Worm (Caenorhabditis elegans): ENCODE results near the gene Y41D4A.1.

Y41D4A.1 gene

DNA sequence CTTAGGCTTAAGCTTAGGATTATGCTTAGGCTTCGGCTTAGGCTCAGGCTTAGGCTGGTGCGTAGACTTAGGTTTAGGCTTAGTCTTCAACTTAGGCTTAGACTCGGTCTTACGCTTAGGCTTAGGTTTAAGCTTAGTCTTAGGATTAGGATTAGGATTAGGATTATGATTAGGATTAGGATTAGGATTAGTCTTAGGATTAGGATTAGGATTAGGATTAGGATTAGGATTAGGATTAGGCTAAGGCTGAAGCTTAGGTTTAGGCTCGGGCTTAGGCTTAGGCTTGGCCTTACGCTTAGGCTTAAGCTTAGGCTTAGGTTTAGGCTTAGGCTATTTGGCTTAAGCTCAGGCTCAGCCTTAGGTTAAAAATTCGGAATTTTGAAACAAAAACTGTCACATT is 13.2 kb downstream of the Y41D4A.1 start:
- no peak for TF ChIP-seq ceh-16 (tag; optimal IDR thresholded peaks at IDR 0.05)
- TF ChIP-seq R02D3.7 (tag; optimal IDR thresholded peaks at IDR 0.05) = no peak

DNA sequence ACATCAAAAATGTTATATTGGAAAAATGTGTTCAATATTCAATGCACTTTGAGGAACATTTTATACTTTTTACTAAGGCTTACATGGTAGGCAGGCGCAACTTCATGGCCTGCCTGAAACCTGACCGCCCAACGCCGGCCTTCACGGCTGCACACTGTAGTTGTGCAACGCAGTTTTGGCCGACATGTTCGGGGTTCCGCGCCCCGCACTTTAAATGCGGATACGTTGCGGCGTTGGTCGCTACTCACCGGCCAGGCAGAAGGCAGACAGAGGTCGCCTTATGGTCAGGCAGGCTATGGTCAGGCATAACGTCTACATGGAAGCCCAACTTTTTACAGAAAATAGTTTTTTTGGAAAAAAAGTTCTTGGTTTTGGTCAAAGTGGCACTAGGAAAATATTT is 18.7 kb downstream of the Y41D4A.1 start:
- TF ChIP-seq mdl-1 (tag; optimal IDR thresholded peaks at IDR 0.05) = no peak
- no peak for TF ChIP-seq aly-2 (tag; optimal IDR thresholded peaks at IDR 0.05)
- TF ChIP-seq sem-4 (tag; optimal IDR thresholded peaks at IDR 0.05) = no peak
- no peak for TF ChIP-seq skn-1 (tag; optimal IDR thresholded peaks at IDR 0.05)
- TF ChIP-seq elt-3 (tag; optimal IDR thresholded peaks at IDR 0.05) = no peak
- no peak for TF ChIP-seq gmeb-1 (tag; optimal IDR thresholded peaks at IDR 0.05)
- no peak for TF ChIP-seq peb-1 (tag; optimal IDR thresholded peaks at IDR 0.05)
- TF ChIP-seq F13H6.1 (tag; optimal IDR thresholded peaks at IDR 0.05) = no peak
- no peak for TF ChIP-seq dmd-4 (tag; optimal IDR thresholded peaks at IDR 0.05)

DNA sequence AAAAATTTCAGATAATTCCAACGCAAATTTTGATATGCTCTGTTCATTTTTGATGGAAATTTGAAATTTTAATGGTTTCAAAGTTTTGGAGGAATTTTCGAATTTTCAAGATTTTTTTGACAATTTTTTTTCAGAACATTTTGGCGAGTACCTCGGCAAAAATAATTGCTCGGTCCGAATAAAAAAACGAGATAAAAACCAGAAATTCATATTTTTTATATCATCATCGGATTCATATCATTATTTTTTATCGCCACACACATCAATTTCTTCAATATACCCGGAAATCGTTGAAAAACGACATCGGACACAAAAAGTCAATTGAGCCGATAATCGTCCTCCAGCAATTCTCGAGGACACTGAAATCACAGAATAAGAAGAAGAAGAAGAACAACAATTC is 19.8 kb downstream of the Y41D4A.1 start:
- TF ChIP-seq gmeb-1 (tag; optimal IDR thresholded peaks at IDR 0.05) (no peak), sma-3 (GFP tag; optimal IDR thresholded peaks at IDR 0.05) (no peak), ZK546.5 (tag; optimal IDR thresholded peaks at IDR 0.05) (no peak), ceh-82 (tag; optimal IDR thresholded peaks at IDR 0.05) (no peak), unc-39 (tag; optimal IDR thresholded peaks at IDR 0.05) (no peak), nhr-77 (tag; optimal IDR thresholded peaks at IDR 0.05) (no peak), egl-27 (tag; optimal IDR thresholded peaks at IDR 0.05) (no peak), crh-2 (tag; optimal IDR thresholded peaks at IDR 0.05) (no peak), C34F6.9 (tag; optimal IDR thresholded peaks at IDR 0.05) (no peak), ztf-1 (GFP tag; conservative IDR thresholded peaks at IDR 0.05) (no peak), F13H6.1 (tag; optimal IDR thresholded peaks at IDR 0.05) (no peak), nhr-11 (tag; optimal IDR thresholded peaks at IDR 0.05) (no peak), aly-2 (tag; optimal IDR thresholded peaks at IDR 0.05) (no peak), ceh-16 (tag; optimal IDR thresholded peaks at IDR 0.05) (no peak)

DNA sequence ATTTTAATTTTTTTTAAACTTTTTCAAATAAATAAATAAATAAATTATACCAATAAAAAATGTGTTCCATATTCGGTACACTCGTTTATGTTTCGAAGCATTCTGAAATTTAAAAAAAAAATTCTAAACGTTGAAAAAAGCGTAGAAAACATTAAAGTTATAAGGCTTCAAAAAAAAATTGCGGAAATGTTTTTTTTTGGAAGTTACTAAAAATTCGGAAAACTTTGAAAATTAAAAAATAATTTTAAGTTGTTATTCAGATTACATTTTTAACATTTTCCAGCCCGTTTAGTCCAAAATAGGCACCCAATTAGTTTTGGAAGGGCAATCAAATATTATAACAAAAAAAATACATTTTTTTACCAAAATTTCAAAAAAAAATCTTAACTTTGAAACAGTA is 31.9 kb downstream of the Y41D4A.1 start, which contains the start of gene Y38C1BA.1:
TSS of gene Y38C1BA.1 (minus strand) at position 101 of the 400 bp plus-strand sequence.
- TF ChIP-seq sma-9 (GFP tag; optimal IDR thresholded peaks at IDR 0.05) = no peak
- no peak for TF ChIP-seq sma-9 (tag; optimal IDR thresholded peaks at IDR 0.05)
- TF ChIP-seq C34F6.9 (tag; optimal IDR thresholded peaks at IDR 0.05) = no peak
- no peak for TF ChIP-seq F13H6.1 (tag; optimal IDR thresholded peaks at IDR 0.05)
- TF ChIP-seq sma-3 (GFP tag; optimal IDR thresholded peaks at IDR 0.05) = no peak
- TF ChIP-seq gmeb-1 (tag; optimal IDR thresholded peaks at IDR 0.05) = no peak
- no peak for TF ChIP-seq nhr-129 (tag; optimal IDR thresholded peaks at IDR 0.05)
- no peak for TF ChIP-seq lsy-2 (tag; optimal IDR thresholded peaks at IDR 0.05)
- TF ChIP-seq egl-27 (tag; optimal IDR thresholded peaks at IDR 0.05) = no peak
- TF ChIP-seq nhr-237 (tag; optimal IDR thresholded peaks at IDR 0.05) = no peak
- no peak for TF ChIP-seq crh-2 (tag; optimal IDR thresholded peaks at IDR 0.05)
- no peak for TF ChIP-seq unc-39 (tag; optimal IDR thresholded peaks at IDR 0.05)
- TF ChIP-seq snpc-4 (tag; optimal IDR thresholded peaks at IDR 0.05) = no peak
- no peak for TF ChIP-seq elt-1 (tag; optimal IDR thresholded peaks at IDR 0.05)

DNA sequence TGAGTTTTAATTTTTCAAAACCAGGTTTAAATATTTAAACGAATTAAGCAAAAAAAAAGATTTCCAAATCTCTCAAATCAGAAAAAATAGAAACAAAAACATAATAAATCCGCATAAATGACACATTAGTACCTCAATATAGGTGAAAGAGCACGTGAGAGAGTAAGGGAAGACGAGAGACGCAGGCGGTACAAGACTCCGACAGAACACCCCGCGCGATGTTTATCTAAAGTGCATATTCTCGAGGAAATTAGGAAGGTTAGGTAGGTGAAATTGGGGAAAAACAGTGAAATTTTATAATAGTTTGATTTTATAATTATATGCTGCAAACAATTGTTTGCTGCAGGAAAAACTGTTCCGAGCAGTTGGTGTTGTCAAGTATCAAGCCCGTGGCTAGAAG is 32.7 kb downstream of the Y41D4A.1 start:
- TF ChIP-seq C34F6.9 (tag; optimal IDR thresholded peaks at IDR 0.05) (peak; percentile 27), nhr-12 (tag; optimal IDR thresholded peaks at IDR 0.05) (no peak), Y55F3AM.14 (GFP tag; optimal IDR thresholded peaks at IDR 0.05) (no peak), unc-55 (GFP tag; optimal IDR thresholded peaks at IDR 0.05) (peak; percentile 50), crh-2 (tag; optimal IDR thresholded peaks at IDR 0.05) (peak; percentile 15), sma-3 (GFP tag; optimal IDR thresholded peaks at IDR 0.05) (no peak), dmd-4 (tag; optimal IDR thresholded peaks at IDR 0.05) (no peak), sma-9 (GFP tag; optimal IDR thresholded peaks at IDR 0.05) (no peak), sma-9 (tag; optimal IDR thresholded peaks at IDR 0.05) (no peak), lsy-2 (tag; optimal IDR thresholded peaks at IDR 0.05) (peak in 1 of 2 experiments; percentile 62), nhr-129 (tag; optimal IDR thresholded peaks at IDR 0.05) (no peak), ztf-1 (GFP tag; conservative IDR thresholded peaks at IDR 0.05) (no peak), lin-13 (GFP tag; optimal IDR thresholded peaks at IDR 0.05) (peak; percentile 49), snpc-4 (tag; optimal IDR thresholded peaks at IDR 0.05) (no peak), unc-39 (tag; optimal IDR thresholded peaks at IDR 0.05) (no peak), ztf-4 (tag; optimal IDR thresholded peaks at IDR 0.05) (no peak)

DNA sequence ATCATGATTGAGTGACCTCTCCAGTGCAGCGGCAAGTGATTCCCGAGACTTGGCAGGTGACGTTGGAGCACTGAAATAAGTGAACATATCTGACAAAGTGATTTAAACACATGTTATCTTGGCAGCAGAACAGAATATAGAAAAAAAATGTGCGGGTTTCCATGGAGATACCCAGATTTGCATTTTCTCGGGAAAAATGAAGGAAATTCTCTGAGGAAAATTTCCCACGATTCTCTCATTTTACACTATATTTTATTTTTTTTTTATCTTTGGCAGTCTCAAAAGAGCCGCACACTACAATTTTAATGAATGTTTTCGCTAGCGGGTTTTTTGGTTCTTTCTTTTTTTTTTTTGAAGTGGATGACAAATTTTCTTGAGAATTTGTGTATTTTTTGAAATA is 41.9 kb downstream of the Y41D4A.1 start:
- TF ChIP-seq fos-1 (tag; optimal IDR thresholded peaks at IDR 0.05) (no peak), alr-1 (tag; optimal IDR thresholded peaks at IDR 0.05) (no peak), nhr-21 (tag; optimal IDR thresholded peaks at IDR 0.05) (no peak), nhr-11 (tag; optimal IDR thresholded peaks at IDR 0.05) (no peak), blmp-1 (tag; optimal IDR thresholded peaks at IDR 0.05; ENCODE audit: insufficient read depth) (no peak), F13H6.1 (tag; optimal IDR thresholded peaks at IDR 0.05) (no peak), nhr-23 (tag; optimal IDR thresholded peaks at IDR 0.05) (no peak), mab-5 (tag; optimal IDR thresholded peaks at IDR 0.05) (no peak), snpc-4 (tag; optimal IDR thresholded peaks at IDR 0.05) (no peak), ceh-82 (tag; optimal IDR thresholded peaks at IDR 0.05) (no peak), lin-11 (tag; optimal IDR thresholded peaks at IDR 0.05) (no peak), nhr-10 (tag; optimal IDR thresholded peaks at IDR 0.05) (no peak), ZK546.5 (tag; optimal IDR thresholded peaks at IDR 0.05) (no peak), sem-4 (tag; optimal IDR thresholded peaks at IDR 0.05) (no peak)

All from whole organism, L2 larva.